Fruit fly (Drosophila melanogaster): ENCODE measurements around the gene CG7872.

The CG7872 gene

dm6 chrX:15615426-15615825 is 37.4 kb downstream of the CG7872 start (continued):
- TF ChIP-seq CG17568 (GFP tag; optimal IDR thresholded peaks at IDR 0.05) (peak; percentile 11), CG34376 (GFP tag; optimal IDR thresholded peaks at IDR 0.05) (no peak), CG8290 (GFP tag; optimal IDR thresholded peaks at IDR 0.05) (peak; percentile 13), CG8290 (tag; optimal IDR thresholded peaks at IDR 0.05) (peak in 1 of 2 experiments; percentile 0), az2 (GFP tag; optimal IDR thresholded peaks at IDR 0.05) (peak; percentile 70), CG9876 (GFP tag; optimal IDR thresholded peaks at IDR 0.05) (no peak), CG4282 (GFP tag; optimal IDR thresholded peaks at IDR 0.05) (no peak), dati (GFP tag; IDR thresholded peaks at IDR 0.05) (no peak), exex (tag; optimal IDR thresholded peaks at IDR 0.05) (no peak), Drgx (GFP tag; IDR thresholded peaks at IDR 0.05) (peak; percentile 75), chinmo (GFP tag; IDR thresholded peaks at IDR 0.05; ENCODE audit: partially characterized antibody) (no peak), Mrtf (GFP tag; IDR thresholded peaks at IDR 0.05) (0 out of 3 replicates have a peak, but pooled peaks have one; percentile 14), CG12769 (tag; optimal IDR thresholded peaks at IDR 0.05) (peak; percentile 38), nau (GFP tag; optimal IDR thresholded peaks at IDR 0.05) (no peak), dan (GFP tag; IDR thresholded peaks at IDR 0.05) (no peak), aop (GFP tag; IDR thresholded peaks at IDR 0.05) (no peak), CG18599 (GFP tag; optimal IDR thresholded peaks at IDR 0.05) (peak; percentile 39), maf-S (GFP tag; optimal IDR thresholded peaks at IDR 0.05) (peak; percentile 18), CG30431 (GFP tag; optimal IDR thresholded peaks at IDR 0.05) (no peak), CG12219 (GFP tag; optimal IDR thresholded peaks at IDR 0.05) (peak; percentile 42), CG2875 (GFP tag; optimal IDR thresholded peaks at IDR 0.05) (peak; percentile 43), CG8944 (GFP tag; optimal IDR thresholded peaks at IDR 0.05) (peak; percentile 30), Jarid2 (GFP tag; optimal IDR thresholded peaks at IDR 0.05) (no peak), inv (GFP tag; IDR thresholded peaks at IDR 0.05; ENCODE audit: partially characterized antibody) (no peak), CG12744 (GFP tag; optimal IDR thresholded peaks at IDR 0.05) (no peak), Stat92E (GFP tag; optimal IDR thresholded peaks at IDR 0.05) (no peak), CG42726 (GFP tag; IDR thresholded peaks at IDR 0.05; ENCODE audit: partially characterized antibody) (no peak), ERR (GFP tag; optimal IDR thresholded peaks at IDR 0.05) (peak; percentile 3), cad (GFP tag; optimal IDR thresholded peaks at IDR 0.05) (no peak), CG13775 (GFP tag; optimal IDR thresholded peaks at IDR 0.05) (peak; percentile 40), ind (GFP tag; optimal IDR thresholded peaks at IDR 0.05) (peak; percentile 42), CG17186 (GFP tag; optimal IDR thresholded peaks at IDR 0.05) (no peak), CG1233 (GFP tag; optimal IDR thresholded peaks at IDR 0.05) (peak; percentile 24), sim (GFP tag; IDR thresholded peaks at IDR 0.05) (no peak), CG7745 (tag; optimal IDR thresholded peaks at IDR 0.05) (no peak), Max (GFP tag; optimal IDR thresholded peaks at IDR 0.05) (peak; percentile 19), kni (GFP tag; optimal IDR thresholded peaks at IDR 0.05) (no peak), slbo (GFP tag; IDR thresholded peaks at IDR 0.05) (peak; percentile 44; the same call in 1 of the 2 replicates), lola (GFP tag; optimal IDR thresholded peaks at IDR 0.05) (peak in 1 of 3 experiments; percentile 47), CG11695 (GFP tag; IDR thresholded peaks at IDR 0.05) (peak; percentile 58; the same call in 1 of the 3 replicates), Bdp1 (GFP tag; optimal IDR thresholded peaks at IDR 0.05) (no peak), CG9437 (GFP tag; optimal IDR thresholded peaks at IDR 0.05) (peak; percentile 16), CG10147 (GFP tag; optimal IDR thresholded peaks at IDR 0.05) (peak; percentile 14), peb (GFP tag; IDR thresholded peaks at IDR 0.05) (0 out of 2 replicates have a peak, but pooled peaks have one; percentile 27), NFAT (GFP tag; IDR thresholded peaks at IDR 0.05) (no peak), CG1647 (GFP tag; optimal IDR thresholded peaks at IDR 0.05) (no peak), bbx (GFP tag; IDR thresholded peaks at IDR 0.05; ENCODE audit: partially characterized antibody) (no peak), CG16863 (GFP tag; optimal IDR thresholded peaks at IDR 0.05) (peak; percentile 35), CG8924 (tag; optimal IDR thresholded peaks at IDR 0.05) (peak; percentile 63), Side (GFP tag; optimal IDR thresholded peaks at IDR 0.05) (no peak), Antp (GFP tag; optimal IDR thresholded peaks at IDR 0.05) (no peak)

Data from whole organism, embryonic.